Fruit fly (Drosophila melanogaster) whole organism, pupa: ENCODE measurements around the gene CG16711.
A peak's percentile ranks its signal among the peaks of the same experiment; 100 is the strongest.

Experiments used
- CG10348 ChIP-seq: fragments of 200-800 bp; sonication (Bioruptor generic); IDR thresholded peaks from 2 replicates; pipeline ENCODE4 v1.3.6; 2022; ENCODE audit warnings: missing biosample characterization, missing genetic modification characterization
- CG12605 ChIP-seq: fragments of 200-800 bp; sonication (Bioruptor generic); IDR thresholded peaks from 2 replicates; pipeline ENCODE4 v1.3.6; 2022; ENCODE audit warnings: missing biosample characterization, missing genetic modification characterization
- CG13204 ChIP-seq: fragments of 200-800 bp; sonication (Bioruptor generic); optimal IDR thresholded peaks from 2 replicates; lab custom pipeline; 2018; ENCODE audit warnings: missing biosample characterization, mild to moderate bottlenecking, missing genetic modification characterization, moderate library complexity
- CG14655 ChIP-seq: fragments of 200-800 bp; sonication (Bioruptor generic); optimal IDR thresholded peaks from 3 replicates; lab custom pipeline; 2017; ENCODE audit warnings: mild to moderate bottlenecking, missing biosample characterization, missing genetic modification reagents, missing genetic modification characterization
- CG15710 ChIP-seq: fragments of 200-800 bp; sonication (Bioruptor generic); optimal IDR thresholded peaks from 2 replicates; lab custom pipeline; 2018; ENCODE audit warnings: missing biosample characterization, mild to moderate bottlenecking, missing genetic modification characterization, moderate library complexity
- CG17806 ChIP-seq: fragments of 200-800 bp; sonication (Bioruptor generic); optimal IDR thresholded peaks from 2 replicates; lab custom pipeline; 2018; ENCODE audit warnings: missing biosample characterization, mild to moderate bottlenecking, missing genetic modification characterization, moderate library complexity
- CG32121 ChIP-seq: fragments of 200-800 bp; sonication (Bioruptor generic); IDR thresholded peaks from 2 replicates; pipeline ENCODE4 v1.3.6; 2022; ENCODE audit warnings: missing biosample characterization, missing genetic modification characterization
- CG34367 ChIP-seq: fragments of 200-800 bp; sonication (Bioruptor generic); optimal IDR thresholded peaks from 2 replicates; lab custom pipeline; 2018; ENCODE audit warnings: missing biosample characterization, mild to moderate bottlenecking, missing genetic modification characterization
- CG4496 ChIP-seq: fragments of 200-800 bp; sonication (Bioruptor generic); IDR thresholded peaks from 3 replicates; pipeline ENCODE4 v1.3.6; 2022; ENCODE audit warnings: missing biosample characterization, missing genetic modification characterization
- CG8159 ChIP-seq: fragments of 200-800 bp; sonication (Bioruptor generic); optimal IDR thresholded peaks from 3 replicates; lab custom pipeline; 2018; ENCODE audit warnings: missing biosample characterization, mild to moderate bottlenecking, missing genetic modification characterization, moderate library complexity
- CG8301 ChIP-seq: fragments of 200-800 bp; sonication (Bioruptor generic); optimal IDR thresholded peaks from 2 replicates; lab custom pipeline; 2018; ENCODE audit warnings: missing biosample characterization, mild to moderate bottlenecking, missing genetic modification characterization
- CG9948 ChIP-seq: fragments of 200-800 bp; sonication (Bioruptor generic); optimal IDR thresholded peaks from 2 replicates; lab custom pipeline; 2018; ENCODE audit warnings: missing biosample characterization, mild to moderate bottlenecking, missing genetic modification characterization, moderate library complexity
- D1 ChIP-seq: fragments of 200-800 bp; sonication (Bioruptor generic); optimal IDR thresholded peaks from 2 replicates; lab custom pipeline; 2018; ENCODE audit warnings: missing biosample characterization, mild to moderate bottlenecking, missing genetic modification characterization, moderate library complexity
- EcR ChIP-seq: fragments of 200-800 bp; sonication (Bioruptor generic); optimal IDR thresholded peaks from 3 replicates; lab custom pipeline; 2019; ENCODE audit warnings: missing biosample characterization, missing genetic modification characterization, mild to moderate bottlenecking, moderate library complexity, missing genetic modification reagents
- Ets98B ChIP-seq: fragments of 200-800 bp; sonication (Bioruptor generic); IDR thresholded peaks from 2 replicates; pipeline ENCODE4 v1.3.6; 2022; ENCODE audit warnings: missing biosample characterization, missing genetic modification characterization
- Pif1A ChIP-seq: fragments of 200-800 bp; sonication (Bioruptor generic); optimal IDR thresholded peaks from 3 replicates; lab custom pipeline; 2016; ENCODE audit warnings: missing biosample characterization, missing genetic modification characterization
- Pif1B ChIP-seq: fragments of 200-800 bp; sonication (Bioruptor generic); optimal IDR thresholded peaks from 3 replicates; lab custom pipeline; 2016; ENCODE audit warnings: missing biosample characterization, missing genetic modification characterization
- Snoo ChIP-seq: fragments of 200-800 bp; sonication (Bioruptor generic); optimal IDR thresholded peaks from 3 replicates; lab custom pipeline; 2017; ENCODE audit warnings: missing biosample characterization, mild to moderate bottlenecking, missing genetic modification characterization, inconsistent platforms
- fd96Ca ChIP-seq: fragments of 200-800 bp; sonication (Bioruptor generic); IDR thresholded peaks from 3 replicates; pipeline ENCODE4 v1.3.6; 2022; ENCODE audit warnings: missing biosample characterization, missing genetic modification characterization
- gl ChIP-seq: fragments of 200-800 bp; sonication (Bioruptor generic); optimal IDR thresholded peaks from 2 replicates; lab custom pipeline; 2018; ENCODE audit warnings: missing biosample characterization, mild to moderate bottlenecking, missing genetic modification characterization
- rn ChIP-seq: fragments of 200-800 bp; sonication (Bioruptor generic); IDR thresholded peaks from 2 replicates; pipeline ENCODE4 v1.3.6; 2022; ENCODE audit warnings: missing biosample characterization, missing genetic modification characterization

The CG16711 gene

DNA sequence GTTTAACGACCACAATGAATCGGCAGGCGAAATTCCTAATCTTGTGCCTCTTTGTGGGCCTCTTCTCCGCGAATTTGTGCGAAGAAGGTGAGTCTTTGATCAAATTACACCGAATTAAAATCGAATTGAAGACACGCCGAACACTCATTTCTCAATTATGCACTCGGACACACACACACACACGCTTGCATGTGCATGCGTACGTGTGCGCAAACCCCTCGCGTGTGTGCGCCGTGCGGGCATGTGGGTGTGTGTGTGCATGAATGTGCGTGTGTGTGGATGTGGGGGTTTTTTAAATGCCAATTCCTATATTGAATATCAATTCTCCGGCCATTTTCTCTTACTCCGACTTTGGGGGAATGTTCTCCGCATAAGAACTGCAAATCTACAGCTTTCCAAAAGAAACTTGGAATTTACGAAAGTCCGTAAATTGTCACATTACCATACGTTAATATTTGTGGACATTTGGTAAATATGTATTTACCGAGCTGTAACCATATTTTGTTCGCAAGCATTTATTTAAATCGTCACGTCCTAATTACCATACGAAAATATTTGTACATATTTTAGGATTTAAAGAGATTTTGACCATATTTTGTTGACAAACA, 10.5 kb downstream of the CG16711 start:
- no peak for TF ChIP-seq Pif1A (GFP tag; lab: Kevin White, UChicago)
- 0 out of 2 replicates have a peak, but pooled peaks have one; percentile 2 for TF ChIP-seq Ets98B (GFP tag; lab: Robert Waterston, UW)
- TF ChIP-seq CG4496 (GFP tag; lab: Robert Waterston, UW): 0 out of 3 replicates have a peak, but pooled peaks have one; percentile 23
- TF ChIP-seq CG8159 (tag; lab: Kevin White, UChicago): no peak
- peak; percentile 3 for TF ChIP-seq EcR
- no peak for TF ChIP-seq CG17806 (tag; lab: Kevin White, UChicago)
- TF ChIP-seq CG9948 (tag; lab: Kevin White, UChicago): no peak
- no peak for TF ChIP-seq CG13204 (GFP tag; lab: Kevin White, UChicago)

DNA sequence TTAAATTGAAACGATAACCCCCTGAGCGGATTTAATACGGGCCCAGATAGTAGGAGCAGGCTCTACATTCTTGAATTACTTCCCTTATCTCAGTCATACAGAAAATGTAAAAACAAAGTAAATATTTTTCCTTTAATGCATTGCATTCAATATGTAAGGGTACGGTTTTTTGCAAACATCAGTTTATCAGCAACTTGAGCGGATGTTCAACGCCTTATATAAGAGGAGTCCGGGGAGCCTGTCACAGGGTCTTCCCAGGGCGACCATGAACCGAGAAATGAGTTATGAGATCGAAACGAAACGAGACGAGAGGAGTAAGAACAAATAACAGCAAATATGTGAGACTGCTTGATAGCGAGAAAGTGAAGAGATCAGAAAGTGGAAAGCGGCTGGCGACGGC, 12.5 kb downstream of the CG16711 start:
- no peak for TF ChIP-seq Pif1A (GFP tag; lab: Kevin White, UChicago)
- no peak for TF ChIP-seq Snoo (tag; lab: Kevin White, UChicago)
- TF ChIP-seq EcR: peak; percentile 88
- TF ChIP-seq CG10348 (GFP tag; lab: Robert Waterston, UW): no peak
- TF ChIP-seq, all 21 proteins: peak for 1

DNA sequence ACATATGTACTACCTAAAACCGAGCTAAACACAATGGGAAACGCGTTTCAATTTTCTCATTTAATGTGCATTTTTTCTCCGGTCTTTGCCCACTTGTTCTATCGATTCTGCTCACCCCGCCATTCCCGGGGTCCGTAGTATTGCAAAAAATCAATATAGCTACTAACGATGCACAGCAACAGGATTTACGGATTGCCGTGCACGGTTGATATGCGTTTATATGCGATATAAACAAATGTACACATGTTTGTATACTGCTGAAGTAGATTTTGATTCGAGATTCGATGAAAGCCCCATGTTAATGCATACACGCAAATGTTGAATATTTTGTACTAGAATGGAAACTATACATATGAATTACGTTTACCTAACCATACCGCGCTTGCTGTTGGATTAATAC, 13.0 kb downstream of the CG16711 start:
- TF ChIP-seq CG13204 (GFP tag; lab: Kevin White, UChicago) (no peak), D1 (tag; lab: Kevin White, UChicago) (no peak), Pif1A (GFP tag; lab: Kevin White, UChicago) (no peak), CG8301 (tag; lab: Kevin White, UChicago) (no peak), CG4496 (GFP tag; lab: Robert Waterston, UW) (no peak), CG17806 (tag; lab: Kevin White, UChicago) (no peak), gl (tag; lab: Kevin White, UChicago) (no peak), CG8159 (tag; lab: Kevin White, UChicago) (no peak), CG10348 (GFP tag; lab: Robert Waterston, UW) (no peak), CG32121 (GFP tag; lab: Robert Waterston, UW) (no peak), rn (GFP tag; lab: Robert Waterston, UW) (no peak), CG12605 (GFP tag; lab: Robert Waterston, UW) (no peak), Ets98B (GFP tag; lab: Robert Waterston, UW) (no peak), CG15710 (tag; lab: Kevin White, UChicago) (no peak), CG14655 (GFP tag; lab: Kevin White, UChicago) (no peak), CG9948 (tag; lab: Kevin White, UChicago) (no peak), CG34367 (tag; lab: Kevin White, UChicago) (no peak)

- TF ChIP-seq CG4496 (GFP tag; lab: Robert Waterston, UW): no peak
- no peak for TF ChIP-seq CG8159 (tag; lab: Kevin White, UChicago)
- TF ChIP-seq rn (GFP tag; lab: Robert Waterston, UW): no peak
- TF ChIP-seq Pif1A (GFP tag; lab: Kevin White, UChicago): no peak
- no peak for TF ChIP-seq CG13204 (GFP tag; lab: Kevin White, UChicago)
- TF ChIP-seq, all 21 proteins: peak for 0
Observed at dm6 chr3L:9717839-9718238, 13.7 kb downstream of the CG16711 start.

DNA sequence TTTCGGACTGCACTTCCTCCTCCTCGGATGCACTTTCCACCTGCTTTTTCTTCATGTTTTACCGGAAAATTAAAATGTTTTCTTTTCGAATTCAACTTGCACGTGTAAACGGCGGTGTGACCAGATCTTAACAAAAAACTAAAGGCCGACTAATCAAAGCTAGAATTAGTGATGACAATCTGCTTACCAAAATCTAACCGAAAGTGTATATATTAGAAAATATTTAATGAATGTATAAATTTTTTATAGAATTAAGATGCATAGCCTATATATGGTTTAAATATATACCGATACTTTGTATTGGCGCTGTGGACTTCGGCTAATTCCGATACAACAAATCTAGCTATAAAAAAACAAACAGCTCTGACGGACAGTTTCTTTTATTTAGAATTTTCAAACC, 14.8 kb downstream of the CG16711 start, which contains the start of the genes CG18178 and CG14174:
CG18178 (minus strand) TSS at position 216 of the 400 bp plus-strand sequence.
CG14174 (plus strand) TSS at position 400 of the 400 bp plus-strand sequence.
- no peak for TF ChIP-seq CG8301 (tag; lab: Kevin White, UChicago)
- peak; percentile 75 for TF ChIP-seq CG8159 (tag; lab: Kevin White, UChicago)
- 0 out of 2 replicates have a peak, but pooled peaks have one; percentile 15 for TF ChIP-seq Ets98B (GFP tag; lab: Robert Waterston, UW)
- no peak for TF ChIP-seq gl (tag; lab: Kevin White, UChicago)
- TF ChIP-seq fd96Ca (GFP tag; lab: Robert Waterston, UW): no peak
- TF ChIP-seq CG17806 (tag; lab: Kevin White, UChicago): peak; percentile 36
- no peak for TF ChIP-seq CG10348 (GFP tag; lab: Robert Waterston, UW)
- no peak for TF ChIP-seq EcR
- TF ChIP-seq D1 (tag; lab: Kevin White, UChicago): no peak
- peak; percentile 48; the same call in 1 of the 2 replicates for TF ChIP-seq CG12605 (GFP tag; lab: Robert Waterston, UW)
- peak; percentile 50 for TF ChIP-seq Snoo (tag; lab: Kevin White, UChicago)
- TF ChIP-seq rn (GFP tag; lab: Robert Waterston, UW): no peak
- peak; percentile 73 for TF ChIP-seq CG15710 (tag; lab: Kevin White, UChicago)
- TF ChIP-seq CG14655 (GFP tag; lab: Kevin White, UChicago): no peak
- no peak for TF ChIP-seq Pif1B (GFP tag; lab: Kevin White, UChicago)
- peak; percentile 25; the same call in 1 of the 2 replicates for TF ChIP-seq CG32121 (GFP tag; lab: Robert Waterston, UW)
- no peak for TF ChIP-seq CG13204 (GFP tag; lab: Kevin White, UChicago)
- TF ChIP-seq CG9948 (tag; lab: Kevin White, UChicago): peak; percentile 47
- peak; percentile 37; the same call in 2 of the 3 replicates for TF ChIP-seq CG4496 (GFP tag; lab: Robert Waterston, UW)
- no peak for TF ChIP-seq Pif1A (GFP tag; lab: Kevin White, UChicago)
- TF ChIP-seq CG34367 (tag; lab: Kevin White, UChicago): peak; percentile 25

DNA sequence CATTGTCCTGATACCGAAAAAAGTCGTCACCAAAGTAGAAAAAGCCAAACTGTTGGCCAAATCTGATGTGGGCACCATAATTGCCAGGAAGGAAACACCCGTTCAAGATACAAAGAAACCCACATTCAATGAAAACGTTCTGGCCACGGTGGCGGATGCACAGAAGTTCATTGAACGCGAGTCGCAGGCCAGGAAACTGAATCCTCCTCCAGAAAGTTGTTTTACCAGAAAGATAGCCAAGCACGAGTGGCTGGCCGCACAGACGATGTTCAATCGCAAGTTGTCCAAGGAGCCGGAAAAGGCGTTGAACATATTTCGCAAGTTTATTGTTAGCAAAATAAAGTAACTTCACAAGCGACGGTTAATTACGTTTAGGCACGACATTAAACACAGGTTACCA, 16.0 kb downstream of the CG16711 start:
- no peak for TF ChIP-seq CG8301 (tag; lab: Kevin White, UChicago)
- no peak for TF ChIP-seq CG12605 (GFP tag; lab: Robert Waterston, UW)
- no peak for TF ChIP-seq EcR
- TF ChIP-seq rn (GFP tag; lab: Robert Waterston, UW): no peak
